Worm (Caenorhabditis elegans) whole organism, L3 larva: ENCODE measurements around the gene B0222.5.

Source experiments
- R02D3.7 ChIP-seq: fragments of 150-350 bp; optimal IDR thresholded peaks from 2 replicates; lab custom pipeline; 2014; ENCODE audit warnings: missing biosample characterization, missing genetic modification characterization
- lin-15B ChIP-seq: fragments of 150-350 bp; optimal IDR thresholded peaks from 2 replicates; lab custom pipeline; 2014; ENCODE audit warnings: missing biosample characterization, missing genetic modification characterization
- lin-39 ChIP-seq: fragments of 150-350 bp; optimal IDR thresholded peaks from 2 replicates; lab custom pipeline; 2018; ENCODE audit warnings: missing biosample characterization, missing genetic modification reagents, missing genetic modification characterization
- nhr-23 ChIP-seq: fragments of 150-350 bp; optimal IDR thresholded peaks from 2 replicates; lab custom pipeline; 2014; ENCODE audit warnings: missing biosample characterization, missing genetic modification reagents, missing genetic modification characterization
- nhr-76 ChIP-seq: fragments of 150-350 bp; sonication (generic microtip); optimal IDR thresholded peaks from 5 replicates; lab custom pipeline; 2014; ENCODE audit warnings: missing biosample characterization, missing genetic modification characterization

DNA sequence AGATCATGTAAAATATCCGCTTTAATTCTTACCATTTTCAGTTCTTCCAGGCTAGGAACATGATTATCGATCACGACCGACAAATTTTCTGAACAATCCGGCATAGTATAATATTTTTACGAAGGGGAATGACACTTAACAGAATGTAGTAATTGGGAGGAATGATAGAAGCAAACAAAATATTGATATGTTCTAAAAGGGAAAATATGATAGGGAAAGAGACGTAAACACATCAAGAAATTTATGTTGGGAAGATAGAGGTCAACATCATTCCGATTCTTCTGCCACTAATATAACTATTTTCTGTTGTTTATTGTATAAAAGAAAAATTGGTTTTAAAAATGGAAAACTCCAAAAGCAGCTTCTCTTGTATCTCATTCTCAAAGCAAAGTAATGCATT, 42.4 kb upstream of the B0222.5 start, which contains the start of gene C24B5.4:
- TF ChIP-seq lin-15B (no peak), lin-39 (no peak), nhr-23 (no peak), R02D3.7 (tag; lab: Kevin White, UChicago) (no peak), nhr-76 (tag; lab: Kevin White, UChicago) (no peak)
